Fruit fly (Drosophila melanogaster) S2 (cell line): ENCODE results near the gene Wdr81.

ENCODE experiments used
- CG8478 ChIP-seq: fragments of >200 bp; optimal IDR thresholded peaks from 2 replicates; lab custom pipeline; 2018
- CTCF ChIP-seq, 2 experiments: fragments of >200 bp; optimal IDR thresholded peaks; 2 replicates each; lab custom pipeline; 2018

DNA sequence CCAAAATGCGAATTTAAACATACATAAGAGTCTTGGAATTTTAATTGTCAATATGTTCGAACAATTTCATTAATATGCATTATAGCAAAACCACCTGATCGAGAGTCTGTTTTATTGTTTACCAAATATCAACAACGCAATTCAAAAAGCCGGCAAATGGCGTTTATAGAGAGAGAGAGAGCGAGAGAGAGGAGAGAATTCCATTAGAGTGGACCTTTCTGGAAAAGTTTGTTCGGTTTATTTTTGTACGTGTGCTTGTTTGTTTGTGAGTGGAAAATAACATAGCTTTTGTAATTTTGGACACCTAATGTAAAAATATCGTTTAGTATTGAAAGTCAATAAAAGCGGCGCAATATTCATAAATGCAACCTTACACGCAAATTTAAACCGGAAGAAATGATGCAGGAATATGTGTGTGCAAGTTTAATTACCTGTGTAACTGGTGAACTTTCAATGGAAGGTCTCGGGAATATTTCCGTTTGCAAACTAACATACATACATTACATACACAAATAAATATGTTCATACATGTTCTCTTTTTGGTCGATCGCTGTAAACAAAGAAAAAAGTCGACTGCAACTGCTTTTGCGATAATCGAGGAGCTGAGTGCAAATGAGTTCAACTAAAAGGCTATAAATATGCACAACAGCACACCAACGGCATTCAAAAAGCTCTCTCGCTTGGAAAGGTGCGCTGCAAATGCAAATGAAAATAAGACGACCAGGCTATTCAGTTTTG is 24.0 kb upstream of the Wdr81 start, which contains the start of gene CG6785:
- TF ChIP-seq CG8478 (lab: Kevin White, UChicago) = no peak
- TF ChIP-seq CTCF (optimal IDR thresholded peaks at IDR 0.05; lab: Kevin White, UChicago) = no peak
